Worm (Caenorhabditis elegans) whole organism, L4/young adult: ENCODE results near the gene F43C11.6.

ENCODE experiments used
- dao-5 ChIP-seq: sonication (generic microtip); optimal IDR thresholded peaks from 2 replicates; lab custom pipeline; 2016; ENCODE audit warnings: missing genotype, missing genetic modification characterization, moderate library complexity, missing compliant biosample characterization
- him-1 ChIP-seq: sonication (generic microtip); optimal IDR thresholded peaks from 2 replicates; lab custom pipeline; 2016; ENCODE audit warnings: missing genotype, missing genetic modification reagents, missing genetic modification characterization, missing compliant biosample characterization

DNA sequence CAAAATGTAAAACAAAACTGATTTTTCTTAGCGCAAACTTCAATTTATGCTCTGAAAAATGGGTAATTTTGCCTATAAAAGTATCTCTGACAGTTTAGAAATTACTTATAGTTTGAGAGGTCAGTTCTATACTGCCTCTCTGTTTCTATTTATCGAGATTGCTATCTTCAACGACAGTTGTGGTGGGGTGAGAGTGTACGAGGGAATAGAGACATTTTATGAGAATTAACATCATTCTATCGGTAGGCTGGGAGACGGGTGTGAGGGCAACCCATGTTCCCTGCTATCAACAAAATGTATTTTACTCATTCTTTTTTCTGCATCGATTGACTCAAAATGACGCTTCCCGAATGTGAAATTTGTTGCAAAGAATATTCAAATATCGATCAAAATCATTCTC, 22.1 kb upstream of the F43C11.6 start, which contains the start of gene ZK1240.3:
- no peak for TF ChIP-seq him-1 (tag; lab: Kevin White, UChicago)
- TF ChIP-seq dao-5 (tag; lab: Kevin White, UChicago) = no peak
